Worm (Caenorhabditis elegans): ENCODE data around the gene col-141.

The col-141 gene

ce11 chrV:6783044-6783625 is 46.4 kb upstream of the col-141 start:
- TF ChIP-seq odd-2 (tag; optimal IDR thresholded peaks at IDR 0.05) = no peak
- TF ChIP-seq C38D4.7 (GFP tag; optimal IDR thresholded peaks at IDR 0.05) = no peak
- no peak for TF ChIP-seq eyg-1 (tag; optimal IDR thresholded peaks at IDR 0.05)
- no peak for TF ChIP-seq ztf-16 (tag; optimal IDR thresholded peaks at IDR 0.05)
- TF ChIP-seq syd-9 (tag; optimal IDR thresholded peaks at IDR 0.05) = no peak
- TF ChIP-seq ceh-19 (GFP tag; optimal IDR thresholded peaks at IDR 0.05) = no peak

ce11 chrV:6784853-6785492 is 44.5 kb upstream of the col-141 start, which contains the start of the genes spn-4 and spe-39:
Gene spn-4, minus strand, starts transcription at chrV:6784903.
Gene spe-39, plus strand, starts transcription at chrV:6785451.
- no peak for TF ChIP-seq ceh-22 (tag; optimal IDR thresholded peaks at IDR 0.05)
- no peak for TF ChIP-seq ceh-24 (tag; optimal IDR thresholded peaks at IDR 0.05)
- TF ChIP-seq C38D4.7 (GFP tag; optimal IDR thresholded peaks at IDR 0.05) = no peak
- peak; percentile 28 for TF ChIP-seq sox-4 (tag; optimal IDR thresholded peaks at IDR 0.05)
- peak; percentile 62 for TF ChIP-seq sox-2 (GFP tag; IDR thresholded peaks at IDR 0.05)
- TF ChIP-seq zip-5 (tag; optimal IDR thresholded peaks at IDR 0.05) = peak; percentile 10
- no peak for TF ChIP-seq npax-4 (tag; optimal IDR thresholded peaks at IDR 0.05)
- TF ChIP-seq ztf-16 (tag; optimal IDR thresholded peaks at IDR 0.05) = peak; percentile 29
- peak; percentile 74 for TF ChIP-seq nfya-1 (tag; optimal IDR thresholded peaks at IDR 0.05)
- peak; percentile 1 for TF ChIP-seq unc-55 (GFP tag; optimal IDR thresholded peaks at IDR 0.05)
- TF ChIP-seq madf-2 (tag; optimal IDR thresholded peaks at IDR 0.05) = peak; percentile 47
- TF ChIP-seq ceh-14 (tag; optimal IDR thresholded peaks at IDR 0.05) = peak; percentile 8
- TF ChIP-seq elt-2 (tag; optimal IDR thresholded peaks at IDR 0.05) = peak; percentile 59
- peak; percentile 39 for TF ChIP-seq C08G9.2 (tag; optimal IDR thresholded peaks at IDR 0.05)
- TF ChIP-seq K09A11.1 (tag; optimal IDR thresholded peaks at IDR 0.05; ENCODE audit: insufficient read depth) = peak; percentile 35
- peak; percentile 21 for TF ChIP-seq odd-2 (tag; optimal IDR thresholded peaks at IDR 0.05)
- TF ChIP-seq Y22D7AL.16 (tag; optimal IDR thresholded peaks at IDR 0.05) = peak; percentile 30
- TF ChIP-seq elt-4 (tag; optimal IDR thresholded peaks at IDR 0.05) = no peak
- TF ChIP-seq pax-1 (tag; optimal IDR thresholded peaks at IDR 0.05) = peak; percentile 64
- peak; percentile 20 for TF ChIP-seq ceh-2 (tag; optimal IDR thresholded peaks at IDR 0.05)
- TF ChIP-seq ceh-6 (GFP tag; optimal IDR thresholded peaks at IDR 0.05) = no peak
- TF ChIP-seq tbx-2 (tag; optimal IDR thresholded peaks at IDR 0.05) = peak; percentile 48
- TF ChIP-seq dve-1 (tag; optimal IDR thresholded peaks at IDR 0.05) = peak; percentile 29
- TF ChIP-seq unc-42 (tag; optimal IDR thresholded peaks at IDR 0.05) = peak; percentile 71
- TF ChIP-seq fax-1 (tag; optimal IDR thresholded peaks at IDR 0.05) = peak; percentile 7
- peak; percentile 16 for TF ChIP-seq ref-2 (tag; optimal IDR thresholded peaks at IDR 0.05)
- no peak for TF ChIP-seq pha-4 (tag; optimal IDR thresholded peaks at IDR 0.05)
- TF ChIP-seq unc-3 (GFP tag; conservative IDR thresholded peaks at IDR 0.05) = no peak
- no peak for TF ChIP-seq unc-3 (tag; optimal IDR thresholded peaks at IDR 0.05)
- TF ChIP-seq ceh-31 (tag; optimal IDR thresholded peaks at IDR 0.05) = peak; percentile 39
- TF ChIP-seq T23F11.4 (GFP tag; optimal IDR thresholded peaks at IDR 0.05) = no peak
- TF ChIP-seq hlh-8 (tag; optimal IDR thresholded peaks at IDR 0.05) = no peak
- no peak for TF ChIP-seq nhr-11 (tag; optimal IDR thresholded peaks at IDR 0.05)

ce11 chrV:6787906-6788430 is 41.5 kb upstream of the col-141 start, which contains the start of gene ZC404.2:
Gene ZC404.2, plus strand, starts transcription at chrV:6787952.
- no peak for TF ChIP-seq odd-2 (tag; optimal IDR thresholded peaks at IDR 0.05)
- TF ChIP-seq ama-1 (optimal IDR thresholded peaks at IDR 0.05) = peak; percentile 46
